Fruit fly (Drosophila melanogaster) whole organism, embryonic: ENCODE data around the gene spd-2.

ENCODE experiments used
- Adf1 ChIP-seq: fragments of 200-800 bp; sonication (Bioruptor generic); IDR thresholded peaks from 2 replicates; pipeline ENCODE4 v1.3.6; 2022; ENCODE audit warnings: missing biosample characterization, missing genetic modification characterization
- Atf3 ChIP-seq: fragments of 200-800 bp; sonication (Bioruptor generic); optimal IDR thresholded peaks from 3 replicates; lab custom pipeline; 2016; ENCODE audit warnings: missing biosample characterization, missing genetic modification characterization
- Awh ChIP-seq: fragments of 200-800 bp; sonication (Bioruptor generic); IDR thresholded peaks from 2 replicates; pipeline ENCODE4, ENCODE4 v1.3.6; 2022; ENCODE audit warnings: missing biosample characterization, missing genetic modification characterization
- CG10147 ChIP-seq: fragments of 200-800 bp; sonication (Bioruptor generic); optimal IDR thresholded peaks from 2 replicates; lab custom pipeline; 2019; ENCODE audit warnings: missing biosample characterization, mild to moderate bottlenecking, missing genetic modification characterization, moderate library complexity
- CG17328 ChIP-seq: fragments of 200-800 bp; sonication (Bioruptor generic); IDR thresholded peaks from 2 replicates; pipeline ENCODE4 v1.3.6; 2022; ENCODE audit warnings: missing biosample characterization, missing genetic modification characterization
- CG17385 ChIP-seq: fragments of 200-800 bp; sonication (Bioruptor generic); optimal IDR thresholded peaks from 3 replicates; lab custom pipeline; 2018; ENCODE audit warnings: missing biosample characterization, mild to moderate bottlenecking, missing genetic modification characterization
- CG2889 ChIP-seq: fragments of 200-800 bp; sonication (Bioruptor generic); IDR thresholded peaks from 3 replicates; pipeline ENCODE4 v1.3.6; 2022; ENCODE audit warnings: missing biosample characterization, missing genetic modification characterization
- CG33213 ChIP-seq: fragments of 200-800 bp; sonication (Bioruptor generic); optimal IDR thresholded peaks from 3 replicates; lab custom pipeline; 2016; ENCODE audit warnings: missing biosample characterization, missing genetic modification characterization
- CG34376 ChIP-seq: fragments of 200-800 bp; sonication (Bioruptor generic); optimal IDR thresholded peaks from 2 replicates; lab custom pipeline; 2018; ENCODE audit warnings: missing biosample characterization, mild to moderate bottlenecking, missing genetic modification characterization
- CG4424 ChIP-seq: fragments of 200-800 bp; sonication (Bioruptor generic); optimal IDR thresholded peaks from 3 replicates; lab custom pipeline; 2016; ENCODE audit warnings: missing biosample characterization, missing genetic modification characterization
- CG5245 ChIP-seq: fragments of 200-800 bp; sonication (Bioruptor generic); optimal IDR thresholded peaks from 3 replicates; lab custom pipeline; 2016; ENCODE audit warnings: missing biosample characterization, missing genetic modification characterization
- CG6175 ChIP-seq: fragments of 200-800 bp; sonication (Bioruptor generic); IDR thresholded peaks from 3 replicates; pipeline ENCODE4 v1.3.6; 2022; ENCODE audit warnings: missing biosample characterization, missing genetic modification characterization
- CG8290 ChIP-seq, 3 experiments: fragments of 200-800 bp; sonication (Bioruptor generic); optimal IDR thresholded peaks; 2 replicates each; lab custom pipeline; 2016 to 2019; ENCODE audit warnings: missing biosample characterization in 3 of 3, missing genetic modification characterization in 3 of 3, mild to moderate bottlenecking in 2 of 3, moderate library complexity in 1 of 3
- CG8924 ChIP-seq: fragments of 200-800 bp; optimal IDR thresholded peaks from 3 replicates; lab custom pipeline; 2019; ENCODE audit warnings: missing biosample characterization, mild to moderate bottlenecking, missing genetic modification characterization, moderate library complexity
- CG8944 ChIP-seq: fragments of 200-800 bp; sonication (Bioruptor generic); optimal IDR thresholded peaks from 3 replicates; lab custom pipeline; 2016; ENCODE audit warnings: missing biosample characterization, missing genetic modification characterization
- CG9817 ChIP-seq: fragments of 200-800 bp; sonication (Bioruptor generic); optimal IDR thresholded peaks from 2 replicates; lab custom pipeline; 2018; ENCODE audit warnings: missing biosample characterization, mild to moderate bottlenecking, missing genetic modification characterization, moderate library complexity
- CoRest ChIP-seq: fragments of 200-800 bp; sonication (Bioruptor generic); optimal IDR thresholded peaks from 3 replicates; lab custom pipeline; 2018; ENCODE audit warnings: missing biosample characterization, mild to moderate bottlenecking, missing genetic modification characterization, moderate library complexity
- Dek ChIP-seq: fragments of 200-800 bp; sonication (Bioruptor generic); optimal IDR thresholded peaks from 3 replicates; lab custom pipeline; 2019; ENCODE audit warnings: missing biosample characterization, mild to moderate bottlenecking, missing genetic modification characterization, moderate library complexity
- Dip3 ChIP-seq: fragments of 200-800 bp; sonication (Bioruptor generic); optimal IDR thresholded peaks from 3 replicates; lab custom pipeline; 2016; ENCODE audit warnings: missing biosample characterization, missing genetic modification characterization
- Doc3 ChIP-seq: fragments of 200-800 bp; sonication (Bioruptor generic); IDR thresholded peaks from 3 replicates; pipeline ENCODE4 v1.3.6; 2022; ENCODE audit warnings: missing biosample characterization, missing genetic modification characterization; ENCODE audit not compliant: partially characterized antibody
- Eip74EF ChIP-seq, 2 experiments: fragments of 200-800 bp in 1 of 2; fragments of >200 bp in 1 of 2; sonication (Bioruptor generic) in 1 of 2; optimal IDR thresholded peaks; 2 replicates each; lab custom pipeline; 2017 to 2019; ENCODE audit warnings: missing biosample characterization in 2 of 2, missing genetic modification characterization in 2 of 2, mild to moderate bottlenecking in 1 of 2, moderate library complexity in 1 of 2
- Lhr ChIP-seq: fragments of 200-800 bp; sonication (Bioruptor generic); optimal IDR thresholded peaks from 3 replicates; lab custom pipeline; 2017; ENCODE audit warnings: mild to moderate bottlenecking, missing biosample characterization, missing genetic modification reagents, missing genetic modification characterization
- Lim3 ChIP-seq: fragments of 200-800 bp; sonication (Bioruptor generic); IDR thresholded peaks from 2 replicates; pipeline ENCODE4 v1.3.6; 2022; ENCODE audit warnings: missing biosample characterization, missing genetic modification characterization
- Scr ChIP-seq: fragments of 200-800 bp; sonication (Bioruptor generic); IDR thresholded peaks from 2 replicates; pipeline ENCODE4 v1.3.6; 2022; ENCODE audit warnings: missing biosample characterization, missing genetic modification characterization; ENCODE audit not compliant: partially characterized antibody
- Sox100B ChIP-seq: fragments of 200-800 bp; sonication (Bioruptor generic); optimal IDR thresholded peaks from 3 replicates; lab custom pipeline; 2018; ENCODE audit warnings: missing biosample characterization, mild to moderate bottlenecking, missing genetic modification characterization
- Usf ChIP-seq: fragments of 200-800 bp; sonication (Bioruptor generic); optimal IDR thresholded peaks from 2 replicates; lab custom pipeline; 2017; ENCODE audit warnings: missing genotype, missing biosample characterization, missing genetic modification characterization
- abd-A ChIP-seq: fragments of 200-800 bp; sonication (Bioruptor generic); optimal IDR thresholded peaks from 3 replicates; lab custom pipeline; 2019; ENCODE audit warnings: missing biosample characterization, mild to moderate bottlenecking, missing genetic modification characterization, moderate library complexity
- ash1 ChIP-seq: fragments of 200-800 bp; sonication (Bioruptor generic); optimal IDR thresholded peaks from 2 replicates; lab custom pipeline; 2018; ENCODE audit warnings: missing biosample characterization, mild to moderate bottlenecking, missing genetic modification characterization
- corto ChIP-seq: fragments of 200-800 bp; sonication (Bioruptor generic); optimal IDR thresholded peaks from 2 replicates; lab custom pipeline; 2016; ENCODE audit warnings: missing biosample characterization, mild to moderate bottlenecking, missing genetic modification characterization, moderate library complexity
- dm ChIP-seq: fragments of 200-800 bp; sonication (Bioruptor generic); optimal IDR thresholded peaks from 3 replicates; lab custom pipeline; 2016; ENCODE audit warnings: missing biosample characterization, missing genetic modification characterization
- dpn ChIP-seq, 2 experiments: fragments of 200-800 bp; sonication (Bioruptor generic); optimal IDR thresholded peaks; 3 replicates each; lab custom pipeline; 2016; ENCODE audit warnings: missing biosample characterization in 2 of 2, missing genetic modification characterization in 2 of 2
- fd102C ChIP-seq: fragments of 200-800 bp; sonication (Bioruptor generic); optimal IDR thresholded peaks from 2 replicates; lab custom pipeline; 2018; ENCODE audit warnings: missing biosample characterization, mild to moderate bottlenecking, missing genetic modification characterization, moderate library complexity
- fu2 ChIP-seq: fragments of 200-800 bp; sonication (Bioruptor generic); optimal IDR thresholded peaks from 2 replicates; lab custom pipeline; 2016; ENCODE audit warnings: missing biosample characterization, missing genetic modification characterization
- gce ChIP-seq: fragments of 200-800 bp; sonication (Bioruptor generic); IDR thresholded peaks from 3 replicates; pipeline ENCODE4 v1.3.6; 2022; ENCODE audit warnings: missing biosample characterization, missing genetic modification characterization
- h ChIP-seq: fragments of >200 bp; optimal IDR thresholded peaks from 2 replicates; lab custom pipeline; 2017
- kay ChIP-seq: fragments of 200-800 bp; sonication (Bioruptor generic); optimal IDR thresholded peaks from 2 replicates; lab custom pipeline; 2016; ENCODE audit warnings: missing biosample characterization, missing genetic modification characterization
- kni ChIP-seq: fragments of 200-800 bp; sonication (Bioruptor generic); optimal IDR thresholded peaks from 3 replicates; lab custom pipeline; 2017; ENCODE audit warnings: mild to moderate bottlenecking, missing biosample characterization, missing genetic modification reagents, missing genetic modification characterization
- nmo ChIP-seq: fragments of 200-800 bp; sonication (Bioruptor generic); optimal IDR thresholded peaks from 2 replicates; lab custom pipeline; 2018; ENCODE audit warnings: missing biosample characterization, mild to moderate bottlenecking, missing genetic modification characterization, moderate library complexity
- org-1 ChIP-seq: fragments of 200-800 bp; sonication (Bioruptor generic); optimal IDR thresholded peaks from 2 replicates; lab custom pipeline; 2017; ENCODE audit warnings: missing biosample characterization, missing genetic modification characterization
- rib ChIP-seq: fragments of 200-800 bp; sonication (Bioruptor generic); IDR thresholded peaks from 2 replicates; pipeline ENCODE4 v1.3.6; 2022; ENCODE audit warnings: missing biosample characterization, missing genetic modification characterization
- schlank ChIP-seq: fragments of 200-800 bp; sonication (Bioruptor generic); optimal IDR thresholded peaks from 2 replicates; lab custom pipeline; 2018; ENCODE audit warnings: missing biosample characterization, mild to moderate bottlenecking, missing genetic modification characterization
- sisA ChIP-seq: fragments of 200-800 bp; sonication (Bioruptor generic); IDR thresholded peaks from 2 replicates; pipeline ENCODE4 v1.3.6; 2022; ENCODE audit warnings: missing biosample characterization, missing genetic modification characterization
- sna ChIP-seq: fragments of 200-800 bp; sonication (Bioruptor generic); IDR thresholded peaks from 2 replicates; pipeline ENCODE4 v1.3.6; 2022; ENCODE audit warnings: missing biosample characterization, missing genetic modification characterization; ENCODE audit not compliant: partially characterized antibody
- tin ChIP-seq: fragments of 200-800 bp; sonication (Bioruptor generic); optimal IDR thresholded peaks from 3 replicates; lab custom pipeline; 2016; ENCODE audit warnings: missing biosample characterization, missing genetic modification characterization
- toy ChIP-seq: fragments of 200-800 bp; sonication (Bioruptor generic); IDR thresholded peaks from 2 replicates; pipeline ENCODE4 v1.3.6; 2022; ENCODE audit warnings: missing biosample characterization, missing genetic modification characterization
- tup ChIP-seq: fragments of 200-800 bp; sonication (Bioruptor generic); optimal IDR thresholded peaks from 2 replicates; lab custom pipeline; 2016; ENCODE audit warnings: missing biosample characterization, mild to moderate bottlenecking, missing genetic modification characterization, moderate library complexity
- usp ChIP-seq: fragments of >200 bp; optimal IDR thresholded peaks from 2 replicates; lab custom pipeline; 2017; ENCODE audit warnings: missing biosample characterization, missing genetic modification characterization
- wor ChIP-seq: fragments of 200-800 bp; sonication (Bioruptor generic); IDR thresholded peaks from 2 replicates; pipeline ENCODE4 v1.3.6; 2022; ENCODE audit warnings: missing biosample characterization, missing genetic modification characterization
- z ChIP-seq: fragments of 200-800 bp; sonication (Bioruptor generic); IDR thresholded peaks from 3 replicates; pipeline ENCODE4 v1.3.6; 2022; ENCODE audit warnings: missing biosample characterization, missing genetic modification characterization
- zfh1 ChIP-seq: fragments of 200-800 bp; sonication (Bioruptor generic); IDR thresholded peaks from 3 replicates; pipeline ENCODE4 v1.3.6; 2022; ENCODE audit warnings: missing biosample characterization, missing genetic modification characterization

Gene spd-2

DNA sequence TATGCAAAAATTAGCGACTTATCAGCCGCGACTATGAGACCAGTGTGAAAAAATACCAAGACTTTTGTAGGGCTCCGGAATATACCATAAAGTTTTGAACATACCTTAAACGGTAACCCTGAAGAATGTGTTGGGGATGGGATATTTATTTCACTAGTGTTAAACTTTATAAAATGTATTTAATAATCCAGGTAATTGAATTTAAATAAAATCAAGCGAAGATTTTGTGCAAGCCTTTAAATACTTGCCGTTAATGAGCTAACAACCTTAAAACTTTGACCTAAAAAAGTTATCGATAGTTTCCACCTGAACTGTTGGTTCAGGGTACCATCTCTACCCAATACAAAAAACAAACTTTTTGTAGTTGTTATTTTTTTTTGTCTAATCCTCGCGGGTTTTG lies 17.3 kb upstream of the spd-2 start, which contains the start of gene CG4101 (continued):
- peak; percentile 50 for TF ChIP-seq corto (GFP tag; lab: Kevin White, UChicago)
- peak; percentile 57; the same call in 1 of the 2 replicates for TF ChIP-seq wor (GFP tag; lab: Robert Waterston, UW)
- TF ChIP-seq CG9817: peak; percentile 91
- peak; percentile 73 for TF ChIP-seq CG33213 (GFP tag; lab: Kevin White, UChicago)
- no peak for TF ChIP-seq org-1 (GFP tag; lab: Kevin White, UChicago)
- peak; percentile 69; the same call in 2 of the 3 replicates for TF ChIP-seq CG6175 (GFP tag; lab: Robert Waterston, UW)
- no peak for TF ChIP-seq usp (GFP tag; lab: Kevin White, UChicago)
- peak; percentile 55 for TF ChIP-seq CG5245 (GFP tag; lab: Kevin White, UChicago)
- TF ChIP-seq CG8290 (GFP tag; optimal IDR thresholded peaks at IDR 0.05; lab: Kevin White, UChicago): peak; percentile 73
- peak; percentile 45 to 57 for TF ChIP-seq CG8290 (tag; optimal IDR thresholded peaks at IDR 0.05; lab: Kevin White, UChicago)
- peak; percentile 85 for TF ChIP-seq CoRest (tag; lab: Kevin White, UChicago)
- TF ChIP-seq Sox100B (GFP tag; lab: Kevin White, UChicago): peak; percentile 64
- TF ChIP-seq tup (GFP tag; lab: Kevin White, UChicago): peak; percentile 65
- peak; percentile 43; the same call in 1 of the 3 replicates for TF ChIP-seq gce (GFP tag; lab: Robert Waterston, UW)
- peak; percentile 77 for TF ChIP-seq Dek (tag; lab: Kevin White, UChicago)
- peak; percentile 82 to 84 for TF ChIP-seq dpn (GFP tag; optimal IDR thresholded peaks at IDR 0.05; lab: Kevin White, UChicago)
- no peak for TF ChIP-seq ash1
- TF ChIP-seq CG17328: peak; percentile 69
- peak; percentile 56 for TF ChIP-seq kay (GFP tag; lab: Kevin White, UChicago)
- 0 out of 2 replicates have a peak, but pooled peaks have one; percentile 18 for TF ChIP-seq toy (GFP tag; lab: Robert Waterston, UW)
- TF ChIP-seq tin (GFP tag; lab: Kevin White, UChicago): peak; percentile 76
- peak; percentile 52; the same call in 1 of the 2 replicates for TF ChIP-seq Lim3 (GFP tag; lab: Robert Waterston, UW)
- peak; percentile 62 for TF ChIP-seq CG17385
- no peak for TF ChIP-seq z
- TF ChIP-seq Eip74EF (GFP tag; optimal IDR thresholded peaks at IDR 0.05; lab: Kevin White, UChicago): peak in 1 of 2 experiments; percentile 34
- TF ChIP-seq Doc3 (GFP tag; lab: Robert Waterston, UW): peak; percentile 91
- peak; percentile 51 for TF ChIP-seq Adf1 (GFP tag; lab: Robert Waterston, UW)
- TF ChIP-seq CG10147 (GFP tag; lab: Kevin White, UChicago): peak; percentile 82
- TF ChIP-seq h (lab: Kevin White, UChicago): no peak
- no peak for TF ChIP-seq fd102C
- peak; percentile 48 for TF ChIP-seq schlank (tag; lab: Kevin White, UChicago)
- TF ChIP-seq CG2889 (GFP tag; lab: Robert Waterston, UW): peak; percentile 40; the same call in 1 of the 3 replicates
- peak; percentile 87 for TF ChIP-seq Scr
- no peak for TF ChIP-seq Awh (GFP tag; lab: Robert Waterston, UW)
- peak; percentile 88 for TF ChIP-seq nmo
- TF ChIP-seq CG8924 (tag; lab: Kevin White, UChicago): peak; percentile 85
- TF ChIP-seq dm (GFP tag; lab: Kevin White, UChicago): peak; percentile 27
- peak; percentile 45 for TF ChIP-seq Atf3
- TF ChIP-seq Lhr (GFP tag; lab: Kevin White, UChicago): peak; percentile 61
- TF ChIP-seq Dip3 (GFP tag; lab: Kevin White, UChicago): peak; percentile 96
- peak; percentile 72 for TF ChIP-seq CG4424
- no peak for TF ChIP-seq abd-A (tag; lab: Kevin White, UChicago)
- TF ChIP-seq zfh1 (GFP tag; lab: Robert Waterston, UW): peak; percentile 76
- TF ChIP-seq kni (GFP tag; lab: Kevin White, UChicago): peak; percentile 4
- peak; percentile 81 for TF ChIP-seq sna (GFP tag; lab: Robert Waterston, UW)
- 0 out of 2 replicates have a peak, but pooled peaks have one; percentile 47 for TF ChIP-seq rib (GFP tag; lab: Robert Waterston, UW)
- peak; percentile 64 for TF ChIP-seq CG8944 (GFP tag; lab: Kevin White, UChicago)
- peak; percentile 72 for TF ChIP-seq sisA (GFP tag; lab: Robert Waterston, UW)
- peak; percentile 77 for TF ChIP-seq CG34376
- peak; percentile 78 for TF ChIP-seq fu2
- no peak for TF ChIP-seq Usf (GFP tag; lab: Kevin White, UChicago)
